Fruit fly (Drosophila melanogaster): Measurements from ENCODE around the gene Ugt302C1.

Gene Ugt302C1

DNA sequence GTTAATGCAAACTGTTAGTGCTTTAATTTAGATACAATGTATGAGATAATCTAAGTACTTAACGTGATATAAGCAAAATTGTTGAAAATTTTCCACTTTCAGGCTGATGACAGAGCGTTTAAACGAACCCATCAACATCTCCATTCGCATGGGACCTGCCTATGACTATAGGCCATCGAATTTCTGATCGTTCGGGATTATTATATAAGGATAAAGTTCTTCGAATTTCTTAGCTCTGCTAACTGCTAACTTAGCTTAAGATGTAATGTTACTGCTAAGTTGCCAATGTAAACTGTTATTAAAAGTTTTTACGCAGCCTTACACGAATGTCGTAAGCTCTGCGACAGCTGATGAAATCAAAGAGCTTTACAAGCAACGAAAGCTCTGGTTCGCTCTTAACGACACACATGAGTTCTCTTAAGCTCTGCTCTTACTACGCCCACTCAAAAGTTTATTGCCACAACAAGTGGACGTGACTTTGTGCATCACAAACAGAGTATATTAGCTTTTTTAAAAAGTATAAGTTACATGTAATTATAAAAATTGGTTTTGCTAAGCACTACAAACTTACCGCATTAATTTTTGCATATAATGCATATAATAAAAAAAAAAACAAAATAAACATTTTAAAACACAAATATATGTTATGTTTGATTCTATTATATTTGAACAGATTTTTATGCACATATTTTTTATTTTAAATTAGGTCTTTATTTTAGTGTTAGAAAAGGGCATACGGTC, 39.9 kb downstream of the Ugt302C1 start (continued):
- TF ChIP-seq dm (GFP tag; optimal IDR thresholded peaks at IDR 0.05) (peak; percentile 82), CG6175 (GFP tag; IDR thresholded peaks at IDR 0.05) (peak; percentile 95; the same call in 2 of the 3 replicates), Dip2 (GFP tag; IDR thresholded peaks at IDR 0.05) (peak; percentile 80), mld (GFP tag; IDR thresholded peaks at IDR 0.05; ENCODE audit: partially characterized antibody) (no peak), CG12659 (GFP tag; optimal IDR thresholded peaks at IDR 0.05) (peak; percentile 99), gcm (GFP tag; optimal IDR thresholded peaks at IDR 0.05) (peak; percentile 97), gt (GFP tag; IDR thresholded peaks at IDR 0.05) (peak; percentile 96), CG4730 (GFP tag; IDR thresholded peaks at IDR 0.05) (peak; percentile 97), sisA (GFP tag; IDR thresholded peaks at IDR 0.05) (peak; percentile 99), Dp (GFP tag; optimal IDR thresholded peaks at IDR 0.05) (peak; percentile 23), org-1 (GFP tag; optimal IDR thresholded peaks at IDR 0.05) (peak; percentile 98), slou (GFP tag; optimal IDR thresholded peaks at IDR 0.05) (peak; percentile 98), MESR4 (GFP tag; optimal IDR thresholded peaks at IDR 0.05) (peak; percentile 19), sens-2 (GFP tag; IDR thresholded peaks at IDR 0.05) (peak; percentile 82), stwl (tag; optimal IDR thresholded peaks at IDR 0.05) (no peak), HmgZ (tag; optimal IDR thresholded peaks at IDR 0.05) (peak; percentile 97), Gsc (GFP tag; IDR thresholded peaks at IDR 0.05) (peak; percentile 95), Sin3A (optimal IDR thresholded peaks at IDR 0.05) (no peak), CG3726 (GFP tag; IDR thresholded peaks at IDR 0.05) (peak; percentile 96), Lpt (GFP tag; optimal IDR thresholded peaks at IDR 0.05) (no peak), CG12104 (GFP tag; optimal IDR thresholded peaks at IDR 0.05) (peak; percentile 98), CG14441 (GFP tag; IDR thresholded peaks at IDR 0.05) (peak; percentile 98), CG18764 (GFP tag; optimal IDR thresholded peaks at IDR 0.05) (peak; percentile 95), CG17359 (tag; optimal IDR thresholded peaks at IDR 0.05) (peak; percentile 99), CG15696 (tag; optimal IDR thresholded peaks at IDR 0.05) (peak; percentile 90), sqz (GFP tag; optimal IDR thresholded peaks at IDR 0.05) (peak; percentile 96), CG4854 (GFP tag; optimal IDR thresholded peaks at IDR 0.05) (peak; percentile 85), CG17829 (tag; optimal IDR thresholded peaks at IDR 0.05) (peak; percentile 96), CG3281 (GFP tag; optimal IDR thresholded peaks at IDR 0.05) (peak; percentile 99), CG31224 (GFP tag; IDR thresholded peaks at IDR 0.05) (peak; percentile 96), CkIIα-i1 (GFP tag; IDR thresholded peaks at IDR 0.05) (peak; percentile 87), kni (GFP tag; optimal IDR thresholded peaks at IDR 0.05) (peak; percentile 92), insv (GFP tag; optimal IDR thresholded peaks at IDR 0.05) (peak in 1 of 2 experiments; percentile 79), luna (GFP tag; optimal IDR thresholded peaks at IDR 0.05) (peak; percentile 52), CG6654 (GFP tag; optimal IDR thresholded peaks at IDR 0.05) (peak; percentile 95), CG2202 (tag; optimal IDR thresholded peaks at IDR 0.05) (peak; percentile 92), CG5953 (GFP tag; IDR thresholded peaks at IDR 0.05) (peak; percentile 96), CG14965 (GFP tag; optimal IDR thresholded peaks at IDR 0.05; ENCODE audit: borderline replicate concordance) (no peak), CG8089 (GFP tag; optimal IDR thresholded peaks at IDR 0.05) (peak; percentile 63), Elba2 (GFP tag; optimal IDR thresholded peaks at IDR 0.05) (no peak), Hmr (GFP tag; optimal IDR thresholded peaks at IDR 0.05) (peak; percentile 99), Dll (GFP tag; IDR thresholded peaks at IDR 0.05; ENCODE audit: partially characterized antibody) (no peak), dimm (GFP tag; IDR thresholded peaks at IDR 0.05) (peak; percentile 94), CG7745 (tag; optimal IDR thresholded peaks at IDR 0.05) (no peak), Adf1 (GFP tag; IDR thresholded peaks at IDR 0.05) (peak; percentile 88), ac (GFP tag; optimal IDR thresholded peaks at IDR 0.05) (peak; percentile 60), CG11695 (GFP tag; IDR thresholded peaks at IDR 0.05) (peak; percentile 99), ewg (GFP tag; optimal IDR thresholded peaks at IDR 0.05) (peak; percentile 97), Atf3 (GFP tag; optimal IDR thresholded peaks at IDR 0.05) (peak; percentile 83), cg (GFP tag; optimal IDR thresholded peaks at IDR 0.05) (peak; percentile 68)
